Worm (Caenorhabditis elegans) whole organism, young adult: Measurements from ENCODE around the gene C02B8.1.

ENCODE experiments used
- B0035.1 ChIP-seq: sonication (generic microtip); optimal IDR thresholded peaks from 2 replicates; lab custom pipeline; 2016; ENCODE audit warnings: missing genetic modification characterization, mild to moderate bottlenecking, missing compliant biosample characterization, missing genotype, missing genetic modification reagents
- B0261.1 ChIP-seq: sonication (generic microtip); optimal IDR thresholded peaks from 2 replicates; lab custom pipeline; 2016; ENCODE audit warnings: mild to moderate bottlenecking, missing genetic modification characterization, moderate library complexity, missing compliant biosample characterization
- D2030.7 ChIP-seq: fragments of 200-800 bp; sonication (Bioruptor generic); IDR thresholded peaks from 2 replicates; pipeline ENCODE4 v1.3.6; 2022; ENCODE audit warnings: missing genetic modification reagents, missing genetic modification characterization, missing compliant biosample characterization
- F23B12.7 ChIP-seq: sonication (generic microtip); optimal IDR thresholded peaks from 2 replicates; lab custom pipeline; 2017; ENCODE audit warnings: missing genetic modification characterization, mild to moderate bottlenecking, missing compliant biosample characterization, antibody characterized with exemption, moderate library complexity; ENCODE audit not compliant: insufficient read depth
- F57A8.1 ChIP-seq: fragments of 200-800 bp; sonication (Bioruptor generic); optimal IDR thresholded peaks from 2 replicates; lab custom pipeline; 2018; ENCODE audit warnings: mild to moderate bottlenecking, missing genetic modification characterization, moderate library complexity, missing compliant biosample characterization
- ZK185.1 ChIP-seq: sonication (generic microtip); optimal IDR thresholded peaks from 2 replicates; lab custom pipeline; 2016; ENCODE audit warnings: mild to moderate bottlenecking, missing genetic modification characterization, missing compliant biosample characterization; ENCODE audit not compliant: poor library complexity, severe bottlenecking
- akir-1 ChIP-seq: fragments of 200-800 bp; sonication (Bioruptor generic); optimal IDR thresholded peaks from 2 replicates; lab custom pipeline; 2018; ENCODE audit warnings: mild to moderate bottlenecking, missing genetic modification characterization, moderate library complexity, missing compliant biosample characterization
- ama-1 ChIP-seq, 3 experiments: fragments of 150-350 bp in 1 of 3; sonication (generic microtip) in 2 of 3; optimal IDR thresholded peaks; 2 replicates each; lab custom pipeline; 2014 to 2018; ENCODE audit warnings: missing biosample characterization in 2 of 3, missing genetic modification characterization in 2 of 3, missing genetic modification reagents in 2 of 3
- attf-3 ChIP-seq: fragments of 200-800 bp; sonication (Bioruptor generic); conservative IDR thresholded peaks from 2 replicates; pipeline ENCODE4 v1.3.6; 2022; ENCODE audit warnings: missing genetic modification reagents, missing genetic modification characterization, missing compliant biosample characterization
- attf-6 ChIP-seq: fragments of 200-800 bp; sonication (Bioruptor generic); IDR thresholded peaks from 2 replicates; pipeline ENCODE4 v1.3.6; 2022; ENCODE audit warnings: missing genetic modification reagents, missing genetic modification characterization, missing compliant biosample characterization
- cebp-1 ChIP-seq, 2 experiments: fragments of 200-800 bp in 1 of 2; sonication (Bioruptor generic) in 1 of 2; sonication (generic microtip) in 1 of 2; IDR thresholded peaks in 1 of 2; optimal IDR thresholded peaks in 1 of 2; 2 replicates each; pipeline versions ENCODE4 v1.3.6 to Lab custom; 2017 to 2022; ENCODE audit warnings: missing compliant biosample characterization in 2 of 2, missing genetic modification characterization in 2 of 2, mild to moderate bottlenecking in 1 of 2, missing genetic modification reagents in 1 of 2, moderate library complexity in 1 of 2
- ceh-27 ChIP-seq: fragments of 200-800 bp; sonication (Bioruptor generic); optimal IDR thresholded peaks from 2 replicates; lab custom pipeline; 2018; ENCODE audit warnings: mild to moderate bottlenecking, missing genetic modification characterization, moderate library complexity, missing compliant biosample characterization
- ceh-58 ChIP-seq: fragments of 200-800 bp; sonication (Bioruptor generic); IDR thresholded peaks from 2 replicates; pipeline ENCODE4 v1.3.6; 2022; ENCODE audit warnings: missing genetic modification characterization, missing compliant biosample characterization
- ceh-91 ChIP-seq: fragments of 200-800 bp; sonication (Bioruptor generic); IDR thresholded peaks from 2 replicates; pipeline ENCODE4 v1.3.6; 2022; ENCODE audit warnings: missing genetic modification reagents, missing genetic modification characterization, missing compliant biosample characterization
- die-1 ChIP-seq: sonication (generic microtip); optimal IDR thresholded peaks from 2 replicates; lab custom pipeline; 2016; ENCODE audit warnings: missing genotype, mild to moderate bottlenecking, missing genetic modification characterization, missing compliant biosample characterization
- dox-1 ChIP-seq: fragments of 200-800 bp; sonication (Bioruptor generic); IDR thresholded peaks from 2 replicates; pipeline ENCODE4 v1.3.6; 2022; ENCODE audit warnings: missing genetic modification reagents, missing genetic modification characterization, missing compliant biosample characterization
- dpff-1 ChIP-seq: sonication (generic microtip); optimal IDR thresholded peaks from 2 replicates; lab custom pipeline; 2017; ENCODE audit warnings: mild to moderate bottlenecking, missing genetic modification characterization, missing compliant biosample characterization
- egl-44 ChIP-seq: fragments of 200-800 bp; sonication (Bioruptor generic); IDR thresholded peaks from 2 replicates; pipeline ENCODE4 v1.3.6; 2022; ENCODE audit warnings: missing genetic modification reagents, missing genetic modification characterization, missing compliant biosample characterization
- him-1 ChIP-seq: sonication (generic microtip); optimal IDR thresholded peaks from 2 replicates; lab custom pipeline; 2016; ENCODE audit warnings: missing genotype, missing genetic modification reagents, missing genetic modification characterization, missing compliant biosample characterization
- hmg-1.2 ChIP-seq: fragments of 200-800 bp; sonication (Bioruptor generic); IDR thresholded peaks from 2 replicates; pipeline ENCODE4 v1.3.6; 2022; ENCODE audit warnings: missing genetic modification reagents, missing genetic modification characterization, missing compliant biosample characterization
- hmg-20 ChIP-seq: fragments of 200-800 bp; sonication (Bioruptor generic); IDR thresholded peaks from 2 replicates; pipeline ENCODE4 v1.3.6; 2022; ENCODE audit warnings: missing genetic modification reagents, missing genetic modification characterization, missing compliant biosample characterization
- lin-26 ChIP-seq: fragments of 200-800 bp; sonication (Bioruptor generic); IDR thresholded peaks from 2 replicates; pipeline ENCODE4 v1.3.6; 2022; ENCODE audit warnings: missing genetic modification reagents, missing genetic modification characterization, missing compliant biosample characterization
- lin-35 ChIP-seq, 3 experiments: fragments of 150-350 bp in 2 of 3; sonication (generic microtip) in 1 of 3; optimal IDR thresholded peaks; 2 replicates each; lab custom pipeline; 2014 to 2018; ENCODE audit warnings: missing biosample characterization in 3 of 3, missing genetic modification characterization in 3 of 3, missing genetic modification reagents in 3 of 3
- lin-54 ChIP-seq: fragments of 200-800 bp; sonication (Bioruptor generic); optimal IDR thresholded peaks from 2 replicates; lab custom pipeline; 2018; ENCODE audit warnings: mild to moderate bottlenecking, missing genetic modification characterization, missing compliant biosample characterization
- lsy-27 ChIP-seq: sonication (generic microtip); optimal IDR thresholded peaks from 2 replicates; lab custom pipeline; 2017; ENCODE audit warnings: missing genetic modification characterization, mild to moderate bottlenecking, missing compliant biosample characterization, antibody characterized with exemption, missing genotype, borderline replicate concordance; ENCODE audit not compliant: insufficient read depth
- mxl-1 ChIP-seq: sonication (generic microtip); optimal IDR thresholded peaks from 2 replicates; lab custom pipeline; 2016; ENCODE audit warnings: missing genetic modification characterization, missing compliant biosample characterization
- nhr-120 ChIP-seq: fragments of 200-800 bp; sonication (Bioruptor generic); IDR thresholded peaks from 2 replicates; pipeline ENCODE4 v1.3.6; 2022; ENCODE audit warnings: missing genetic modification characterization, missing compliant biosample characterization
- nhr-80 ChIP-seq: sonication (generic microtip); optimal IDR thresholded peaks from 2 replicates; lab custom pipeline; 2016; ENCODE audit warnings: missing genetic modification characterization, missing compliant biosample characterization
- nhr-90 ChIP-seq: sonication (generic microtip); optimal IDR thresholded peaks from 2 replicates; lab custom pipeline; 2016; ENCODE audit warnings: missing genotype, mild to moderate bottlenecking, missing genetic modification characterization, missing compliant biosample characterization
- pbrm-1 ChIP-seq: fragments of 200-800 bp; sonication (Bioruptor generic); IDR thresholded peaks from 2 replicates; pipeline ENCODE4 v1.3.6; 2022; ENCODE audit warnings: missing genetic modification reagents, missing genetic modification characterization, missing compliant biosample characterization
- rec-8 ChIP-seq, 2 experiments: sonication (generic microtip); optimal IDR thresholded peaks; 2 replicates each; lab custom pipeline; 2016; ENCODE audit warnings: mild to moderate bottlenecking in 2 of 2, missing genetic modification characterization in 2 of 2, missing genetic modification reagents in 2 of 2, missing genotype in 2 of 2, missing biosample characterization in 1 of 2, missing compliant biosample characterization in 1 of 2, moderate library complexity in 1 of 2
- repo-1 ChIP-seq: sonication (generic microtip); optimal IDR thresholded peaks from 2 replicates; lab custom pipeline; 2017; ENCODE audit warnings: mild to moderate bottlenecking, missing genetic modification characterization, missing compliant biosample characterization
- rpc-1 ChIP-seq, 2 experiments: fragments of 150-350 bp in 1 of 2; sonication (generic microtip) in 1 of 2; optimal IDR thresholded peaks; 2 replicates each; lab custom pipeline; 2014 to 2018; ENCODE audit warnings: missing biosample characterization in 1 of 2, missing genetic modification characterization in 1 of 2, missing genetic modification reagents in 1 of 2, missing genotype in 1 of 2
- snpc-1.3 ChIP-seq: sonication (generic microtip); optimal IDR thresholded peaks from 2 replicates; lab custom pipeline; 2017; ENCODE audit warnings: missing genetic modification characterization, mild to moderate bottlenecking, missing compliant biosample characterization, antibody characterized with exemption, moderate library complexity, missing genotype, missing genetic modification reagents; ENCODE audit not compliant: insufficient read depth
- snpc-3.4 ChIP-seq: sonication (generic microtip); optimal IDR thresholded peaks from 2 replicates; lab custom pipeline; 2017; ENCODE audit warnings: missing genetic modification characterization, mild to moderate bottlenecking, missing compliant biosample characterization, antibody characterized with exemption, moderate library complexity, missing genotype, missing genetic modification reagents
- tbp1 ChIP-seq: fragments of 200-800 bp; sonication (Bioruptor generic); optimal IDR thresholded peaks from 2 replicates; lab custom pipeline; 2018; ENCODE audit warnings: mild to moderate bottlenecking, missing genetic modification characterization, missing compliant biosample characterization
- tbx-9 ChIP-seq: sonication (generic microtip); optimal IDR thresholded peaks from 2 replicates; lab custom pipeline; 2016; ENCODE audit warnings: borderline replicate concordance, missing genetic modification characterization, inconsistent platforms, missing compliant biosample characterization
- unc-130 ChIP-seq: sonication (generic microtip); optimal IDR thresholded peaks from 2 replicates; lab custom pipeline; 2016; ENCODE audit warnings: missing genetic modification reagents, missing genetic modification characterization, missing compliant biosample characterization
- ztf-18 ChIP-seq: sonication (generic microtip); optimal IDR thresholded peaks from 2 replicates; lab custom pipeline; 2016; ENCODE audit warnings: missing genotype, mild to moderate bottlenecking, missing genetic modification characterization, missing compliant biosample characterization
- ztf-22 ChIP-seq: fragments of 200-800 bp; sonication (Bioruptor generic); optimal IDR thresholded peaks from 2 replicates; lab custom pipeline; 2018; ENCODE audit warnings: mild to moderate bottlenecking, missing genetic modification characterization, moderate library complexity, missing compliant biosample characterization
- ztf-25 ChIP-seq: fragments of 200-800 bp; sonication (Bioruptor generic); IDR thresholded peaks from 2 replicates; pipeline ENCODE4 v1.3.6; 2022; ENCODE audit warnings: missing genetic modification reagents, missing genetic modification characterization, missing compliant biosample characterization
- ztf-26 ChIP-seq: sonication (generic microtip); optimal IDR thresholded peaks from 2 replicates; lab custom pipeline; 2017; ENCODE audit warnings: missing genetic modification characterization, missing compliant biosample characterization
- ztf-6 ChIP-seq: fragments of 200-800 bp; sonication (Bioruptor generic); IDR thresholded peaks from 2 replicates; pipeline ENCODE4 v1.3.6; 2022; ENCODE audit warnings: missing genetic modification reagents, missing genetic modification characterization, missing compliant biosample characterization

The C02B8.1 gene

DNA sequence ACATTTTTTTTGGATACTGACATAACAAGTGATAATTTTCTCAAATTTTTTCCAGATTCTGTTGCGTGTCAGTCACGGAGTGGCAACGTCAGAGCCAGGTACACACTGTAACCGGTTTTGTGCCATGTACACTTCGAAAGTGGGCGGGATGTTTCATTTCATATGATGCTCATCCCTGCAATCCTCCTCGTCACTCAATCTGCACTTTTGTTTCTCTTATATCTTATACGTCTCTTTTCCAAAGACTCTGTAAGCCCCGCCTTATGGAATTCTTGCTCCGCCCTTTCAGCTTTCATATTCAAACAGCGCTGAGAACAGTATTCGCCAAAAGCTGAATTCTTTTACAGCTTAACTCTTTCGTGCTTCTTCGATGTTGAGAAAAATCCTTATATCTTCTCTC, 8.4 kb upstream of the C02B8.1 start, which contains the start of gene C02B8.3:
C02B8.3 (plus strand) TSS at position 301 of the 400 bp plus-strand sequence.
- TF ChIP-seq unc-130 (GFP tag; lab: Kevin White, UChicago): no peak
- no peak for TF ChIP-seq lin-35 (GFP tag; optimal IDR thresholded peaks at IDR 0.05; lab: Kevin White, UChicago)
- TF ChIP-seq lsy-27: no peak
- no peak for TF ChIP-seq ztf-18 (tag; lab: Kevin White, UChicago)
- TF ChIP-seq tbx-9 (tag; lab: Kevin White, UChicago): no peak
- no peak for TF ChIP-seq ZK185.1 (tag; lab: Kevin White, UChicago)
- TF ChIP-seq him-1 (tag; lab: Kevin White, UChicago): no peak
- TF ChIP-seq snpc-1.3 (tag; lab: Kevin White, UChicago): no peak
- TF ChIP-seq F23B12.7 (tag; lab: Kevin White, UChicago): no peak
- no peak for TF ChIP-seq dpff-1 (tag; lab: Kevin White, UChicago)
- TF ChIP-seq ceh-58 (GFP tag; lab: Robert Waterston, UW): no peak
- no peak for TF ChIP-seq nhr-120 (GFP tag; lab: Robert Waterston, UW)
- TF ChIP-seq rpc-1 (optimal IDR thresholded peaks at IDR 0.05; lab: Kevin White, UChicago): no peak
- TF ChIP-seq rpc-1 (tag; optimal IDR thresholded peaks at IDR 0.05; lab: Kevin White, UChicago): no peak
- no peak for TF ChIP-seq lin-54 (GFP tag; lab: Kevin White, UChicago)
- no peak for TF ChIP-seq akir-1

DNA sequence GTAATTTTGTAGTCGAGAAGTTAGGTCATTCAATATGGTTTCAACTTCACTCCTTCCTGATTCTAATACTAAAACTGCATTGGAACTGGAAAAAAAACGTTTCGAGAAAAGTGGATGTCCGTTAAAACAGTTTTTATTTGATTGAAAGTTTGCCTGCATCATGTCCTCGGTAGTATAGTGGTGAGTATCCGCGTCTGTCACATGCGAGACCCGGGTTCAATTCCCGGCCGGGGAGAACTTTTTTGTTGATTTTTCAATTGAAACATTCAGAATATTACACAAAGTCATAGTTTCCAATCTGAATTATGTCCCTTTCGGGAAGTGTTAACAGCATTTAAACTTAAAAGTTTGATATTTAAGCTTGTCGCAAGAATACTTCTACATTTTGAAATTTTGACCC, 1.5 kb downstream of the C02B8.1 start:
- TF ChIP-seq B0035.1 (tag; lab: Kevin White, UChicago) (peak; percentile 23), ztf-18 (tag; lab: Kevin White, UChicago) (no peak), dox-1 (GFP tag; lab: Robert Waterston, UW) (0 out of 2 replicates have a peak, but pooled peaks have one; percentile 7), ztf-6 (no peak), lin-54 (GFP tag; lab: Kevin White, UChicago) (no peak), snpc-3.4 (tag; lab: Kevin White, UChicago) (no peak), ztf-25 (GFP tag; lab: Robert Waterston, UW) (peak; percentile 39; the same call in 1 of the 2 replicates), lin-26 (GFP tag; lab: Robert Waterston, UW) (peak; percentile 72; the same call in 1 of the 2 replicates), snpc-1.3 (tag; lab: Kevin White, UChicago) (no peak), him-1 (tag; lab: Kevin White, UChicago) (peak; percentile 61), D2030.7 (peak; percentile 57; the same call in 1 of the 2 replicates), ztf-22 (no peak), ztf-26 (no peak), hmg-1.2 (GFP tag; lab: Robert Waterston, UW) (peak; percentile 43; the same call in 1 of the 2 replicates), attf-3 (GFP tag; lab: Robert Waterston, UW) (no peak), nhr-90 (peak; percentile 29), mxl-1 (no peak), B0261.1 (tag; lab: Kevin White, UChicago) (peak; percentile 72), repo-1 (tag; lab: Kevin White, UChicago) (no peak), ceh-91 (GFP tag; lab: Robert Waterston, UW) (no peak), F57A8.1 (GFP tag; lab: Kevin White, UChicago) (no peak), rpc-1 (optimal IDR thresholded peaks at IDR 0.05; lab: Kevin White, UChicago) (peak; percentile 68), rpc-1 (tag; optimal IDR thresholded peaks at IDR 0.05; lab: Kevin White, UChicago) (peak; percentile 83), nhr-80 (no peak), nhr-120 (GFP tag; lab: Robert Waterston, UW) (no peak), die-1 (tag; lab: Kevin White, UChicago) (peak; percentile 50), F23B12.7 (tag; lab: Kevin White, UChicago) (no peak), ceh-27 (GFP tag; lab: Kevin White, UChicago) (no peak), tbp1 (GFP tag; lab: Kevin White, UChicago) (peak; percentile 85), hmg-20 (GFP tag; lab: Robert Waterston, UW) (no peak), attf-6 (no peak), ama-1 (optimal IDR thresholded peaks at IDR 0.05; lab: Kevin White, UChicago) (no peak), ama-1 (GFP tag; optimal IDR thresholded peaks at IDR 0.05; lab: Kevin White, UChicago) (peak in 1 of 2 experiments; percentile 56), egl-44 (GFP tag; lab: Robert Waterston, UW) (no peak), pbrm-1 (no peak), cebp-1 (GFP tag; IDR thresholded peaks at IDR 0.05; lab: Robert Waterston, UW) (no peak), cebp-1 (tag; optimal IDR thresholded peaks at IDR 0.05; lab: Kevin White, UChicago) (no peak), rec-8 (tag; optimal IDR thresholded peaks at IDR 0.05; lab: Kevin White, UChicago) (peak in 1 of 2 experiments; percentile 33)
